Worm (Caenorhabditis elegans): Measurements from ENCODE around the gene ZC449.2.

DNA sequence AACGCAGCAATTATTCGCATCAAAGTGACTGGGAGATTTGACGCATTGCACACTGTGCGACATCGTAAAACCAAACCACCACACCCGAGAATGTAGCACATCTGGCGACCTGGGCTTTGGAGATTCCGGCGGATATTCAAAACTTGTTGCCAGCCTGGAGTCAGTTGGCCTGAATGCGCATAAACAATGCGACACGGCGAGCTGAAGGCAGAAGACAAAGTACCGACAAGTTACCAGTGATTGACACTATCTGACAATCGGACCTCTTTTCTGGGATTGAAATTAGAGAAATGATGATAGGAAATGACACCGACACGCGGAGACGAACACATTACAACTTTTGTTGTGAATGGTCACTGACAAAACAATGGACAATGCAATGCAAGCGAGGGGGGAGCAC, 17.7 kb downstream of the ZC449.2 start:
- TF ChIP-seq nhr-28 (tag; optimal IDR thresholded peaks at IDR 0.05) (no peak), blmp-1 (tag; optimal IDR thresholded peaks at IDR 0.05) (no peak)

All from whole organism, mixed stage, embryonic.